Worm (Caenorhabditis elegans) whole organism, young adult: Measurements from ENCODE around the gene fbxc-51.
"Not testable (repeated sequence)": the region's sequence is repeated elsewhere in the genome, so short reads cannot be mapped to it uniquely, and the experiment has no call there.

Experiments used
- B0336.3 ChIP-seq: fragments of 200-800 bp; sonication (Bioruptor generic); IDR thresholded peaks from 2 replicates; pipeline ENCODE4 v1.3.6; 2022; ENCODE audit warnings: missing genetic modification characterization, missing compliant biosample characterization
- F22D6.2 ChIP-seq: sonication (generic microtip); optimal IDR thresholded peaks from 2 replicates; lab custom pipeline; 2016; ENCODE audit warnings: mild to moderate bottlenecking, missing genetic modification characterization, missing compliant biosample characterization
- F52B5.7 ChIP-seq: sonication (generic microtip); optimal IDR thresholded peaks from 2 replicates; lab custom pipeline; 2016; ENCODE audit warnings: mild to moderate bottlenecking, missing genetic modification characterization, missing compliant biosample characterization
- K11D2.4 ChIP-seq: fragments of 200-800 bp; sonication (Bioruptor generic); IDR thresholded peaks from 2 replicates; pipeline ENCODE4 v1.3.6; 2022; ENCODE audit warnings: missing genetic modification reagents, missing genetic modification characterization, missing compliant biosample characterization
- K12H6.12 ChIP-seq: fragments of 200-800 bp; sonication (Bioruptor generic); optimal IDR thresholded peaks from 2 replicates; lab custom pipeline; 2018; ENCODE audit warnings: mild to moderate bottlenecking, missing genetic modification characterization, missing compliant biosample characterization
- Y79H2A.3 ChIP-seq: fragments of 200-800 bp; sonication (Bioruptor generic); conservative IDR thresholded peaks from 2 replicates; pipeline ENCODE4 v1.3.6; 2022; ENCODE audit warnings: missing genetic modification reagents, missing genetic modification characterization, missing compliant biosample characterization
- ZK185.1 ChIP-seq: sonication (generic microtip); optimal IDR thresholded peaks from 2 replicates; lab custom pipeline; 2016; ENCODE audit warnings: mild to moderate bottlenecking, missing genetic modification characterization, missing compliant biosample characterization; ENCODE audit not compliant: poor library complexity, severe bottlenecking
- ama-1 ChIP-seq, 3 experiments: fragments of 150-350 bp in 1 of 3; sonication (generic microtip) in 2 of 3; optimal IDR thresholded peaks; 2 replicates each; lab custom pipeline; 2014 to 2018; ENCODE audit warnings: missing biosample characterization in 2 of 3, missing genetic modification characterization in 2 of 3, missing genetic modification reagents in 2 of 3
- attf-5 ChIP-seq: fragments of 200-800 bp; sonication (Bioruptor generic); optimal IDR thresholded peaks from 2 replicates; lab custom pipeline; 2018; ENCODE audit warnings: mild to moderate bottlenecking, missing genetic modification characterization, missing compliant biosample characterization
- attf-6 ChIP-seq: fragments of 200-800 bp; sonication (Bioruptor generic); IDR thresholded peaks from 2 replicates; pipeline ENCODE4 v1.3.6; 2022; ENCODE audit warnings: missing genetic modification reagents, missing genetic modification characterization, missing compliant biosample characterization
- bed-1 ChIP-seq: fragments of 200-800 bp; sonication (Bioruptor generic); IDR thresholded peaks from 2 replicates; pipeline ENCODE4 v1.3.6; 2022; ENCODE audit warnings: missing genetic modification reagents, missing genetic modification characterization, missing compliant biosample characterization
- cebp-1 ChIP-seq, 2 experiments: fragments of 200-800 bp in 1 of 2; sonication (Bioruptor generic) in 1 of 2; sonication (generic microtip) in 1 of 2; IDR thresholded peaks in 1 of 2; optimal IDR thresholded peaks in 1 of 2; 2 replicates each; pipeline versions ENCODE4 v1.3.6 to Lab custom; 2017 to 2022; ENCODE audit warnings: missing compliant biosample characterization in 2 of 2, missing genetic modification characterization in 2 of 2, mild to moderate bottlenecking in 1 of 2, missing genetic modification reagents in 1 of 2, moderate library complexity in 1 of 2
- cebp-2 ChIP-seq: fragments of 200-800 bp; sonication (Bioruptor generic); IDR thresholded peaks from 2 replicates; pipeline ENCODE4 v1.3.6; 2022; ENCODE audit warnings: missing genetic modification characterization, missing compliant biosample characterization
- ceh-27 ChIP-seq: fragments of 200-800 bp; sonication (Bioruptor generic); optimal IDR thresholded peaks from 2 replicates; lab custom pipeline; 2018; ENCODE audit warnings: mild to moderate bottlenecking, missing genetic modification characterization, moderate library complexity, missing compliant biosample characterization
- ceh-91 ChIP-seq: fragments of 200-800 bp; sonication (Bioruptor generic); IDR thresholded peaks from 2 replicates; pipeline ENCODE4 v1.3.6; 2022; ENCODE audit warnings: missing genetic modification reagents, missing genetic modification characterization, missing compliant biosample characterization
- egl-18 ChIP-seq: fragments of 200-800 bp; sonication (Bioruptor generic); IDR thresholded peaks from 2 replicates; pipeline ENCODE4 v1.3.6; 2022; ENCODE audit warnings: missing genetic modification reagents, missing genetic modification characterization, missing compliant biosample characterization
- egl-44 ChIP-seq: fragments of 200-800 bp; sonication (Bioruptor generic); IDR thresholded peaks from 2 replicates; pipeline ENCODE4 v1.3.6; 2022; ENCODE audit warnings: missing genetic modification reagents, missing genetic modification characterization, missing compliant biosample characterization
- egrh-3 ChIP-seq: fragments of 200-800 bp; sonication (Bioruptor generic); IDR thresholded peaks from 2 replicates; pipeline ENCODE4 v1.3.6; 2022; ENCODE audit warnings: missing genetic modification reagents, missing genetic modification characterization, missing compliant biosample characterization
- ekl-4 ChIP-seq: fragments of 200-800 bp; sonication (Bioruptor generic); IDR thresholded peaks from 2 replicates; pipeline ENCODE4 v1.3.6; 2022; ENCODE audit warnings: missing genetic modification reagents, missing genetic modification characterization, missing compliant biosample characterization
- ets-4 ChIP-seq: fragments of 200-800 bp; sonication (Bioruptor generic); optimal IDR thresholded peaks from 2 replicates; lab custom pipeline; 2018; ENCODE audit warnings: mild to moderate bottlenecking, missing genetic modification characterization, missing compliant biosample characterization
- fkh-3 ChIP-seq: sonication (generic microtip); optimal IDR thresholded peaks from 2 replicates; lab custom pipeline; 2016; ENCODE audit warnings: mild to moderate bottlenecking, missing genetic modification characterization, missing compliant biosample characterization
- hmg-1.2 ChIP-seq: fragments of 200-800 bp; sonication (Bioruptor generic); IDR thresholded peaks from 2 replicates; pipeline ENCODE4 v1.3.6; 2022; ENCODE audit warnings: missing genetic modification reagents, missing genetic modification characterization, missing compliant biosample characterization
- let-526 ChIP-seq: fragments of 200-800 bp; sonication (Bioruptor generic); IDR thresholded peaks from 2 replicates; pipeline ENCODE4 v1.3.6; 2022; ENCODE audit warnings: missing genetic modification reagents, missing genetic modification characterization, missing compliant biosample characterization
- lin-40 ChIP-seq: sonication (generic microtip); optimal IDR thresholded peaks from 2 replicates; lab custom pipeline; 2016; ENCODE audit warnings: missing genetic modification characterization, mild to moderate bottlenecking, missing compliant biosample characterization, missing genotype, missing genetic modification reagents
- lin-54 ChIP-seq: fragments of 200-800 bp; sonication (Bioruptor generic); optimal IDR thresholded peaks from 2 replicates; lab custom pipeline; 2018; ENCODE audit warnings: mild to moderate bottlenecking, missing genetic modification characterization, missing compliant biosample characterization
- lir-1 ChIP-seq: fragments of 200-800 bp; sonication (Bioruptor generic); conservative IDR thresholded peaks from 2 replicates; pipeline ENCODE4 v1.3.6; 2022; ENCODE audit warnings: missing genetic modification reagents, missing genetic modification characterization, missing compliant biosample characterization
- lsl-1 ChIP-seq: fragments of 200-800 bp; sonication (Bioruptor generic); optimal IDR thresholded peaks from 2 replicates; lab custom pipeline; 2018; ENCODE audit warnings: mild to moderate bottlenecking, missing genetic modification characterization, moderate library complexity, missing compliant biosample characterization
- madf-8 ChIP-seq: fragments of 200-800 bp; sonication (Bioruptor generic); conservative IDR thresholded peaks from 2 replicates; pipeline ENCODE4 v1.3.6; 2022; ENCODE audit warnings: missing genetic modification reagents, missing genetic modification characterization, missing compliant biosample characterization
- mcd-1 ChIP-seq: fragments of 200-800 bp; sonication (Bioruptor generic); IDR thresholded peaks from 2 replicates; pipeline ENCODE4 v1.3.6; 2022; ENCODE audit warnings: missing genetic modification reagents, missing genetic modification characterization, missing compliant biosample characterization
- mxl-1 ChIP-seq: sonication (generic microtip); optimal IDR thresholded peaks from 2 replicates; lab custom pipeline; 2016; ENCODE audit warnings: missing genetic modification characterization, missing compliant biosample characterization
- nfya-1 ChIP-seq: sonication (generic microtip); optimal IDR thresholded peaks from 2 replicates; lab custom pipeline; 2017; ENCODE audit warnings: antibody characterized with exemption, missing compliant biosample characterization, missing genetic modification characterization, borderline replicate concordance; ENCODE audit not compliant: insufficient read depth
- nfyb-1 ChIP-seq: fragments of 200-800 bp; sonication (Bioruptor generic); IDR thresholded peaks from 2 replicates; pipeline ENCODE4 v1.3.6; 2022; ENCODE audit warnings: missing genetic modification reagents, missing genetic modification characterization, missing compliant biosample characterization
- nhr-80 ChIP-seq: sonication (generic microtip); optimal IDR thresholded peaks from 2 replicates; lab custom pipeline; 2016; ENCODE audit warnings: missing genetic modification characterization, missing compliant biosample characterization
- nhr-90 ChIP-seq: sonication (generic microtip); optimal IDR thresholded peaks from 2 replicates; lab custom pipeline; 2016; ENCODE audit warnings: missing genotype, mild to moderate bottlenecking, missing genetic modification characterization, missing compliant biosample characterization
- pbrm-1 ChIP-seq: fragments of 200-800 bp; sonication (Bioruptor generic); IDR thresholded peaks from 2 replicates; pipeline ENCODE4 v1.3.6; 2022; ENCODE audit warnings: missing genetic modification reagents, missing genetic modification characterization, missing compliant biosample characterization
- rcor-1 ChIP-seq: fragments of 200-800 bp; sonication (Bioruptor generic); IDR thresholded peaks from 2 replicates; pipeline ENCODE4 v1.3.6; 2022; ENCODE audit warnings: missing genetic modification reagents, missing genetic modification characterization, missing compliant biosample characterization
- repo-1 ChIP-seq: sonication (generic microtip); optimal IDR thresholded peaks from 2 replicates; lab custom pipeline; 2017; ENCODE audit warnings: mild to moderate bottlenecking, missing genetic modification characterization, missing compliant biosample characterization
- sea-2 ChIP-seq: fragments of 200-800 bp; sonication (Bioruptor generic); IDR thresholded peaks from 2 replicates; pipeline ENCODE4 v1.3.6; 2022; ENCODE audit warnings: missing genetic modification characterization, missing compliant biosample characterization
- snpc-3.4 ChIP-seq: sonication (generic microtip); optimal IDR thresholded peaks from 2 replicates; lab custom pipeline; 2017; ENCODE audit warnings: missing genetic modification characterization, mild to moderate bottlenecking, missing compliant biosample characterization, antibody characterized with exemption, moderate library complexity, missing genotype, missing genetic modification reagents
- somi-1 ChIP-seq: fragments of 200-800 bp; sonication (Bioruptor generic); optimal IDR thresholded peaks from 2 replicates; lab custom pipeline; 2018; ENCODE audit warnings: mild to moderate bottlenecking, missing genetic modification characterization, missing compliant biosample characterization
- tbp1 ChIP-seq: fragments of 200-800 bp; sonication (Bioruptor generic); optimal IDR thresholded peaks from 2 replicates; lab custom pipeline; 2018; ENCODE audit warnings: mild to moderate bottlenecking, missing genetic modification characterization, missing compliant biosample characterization
- tlf-1 ChIP-seq: fragments of 200-800 bp; sonication (Bioruptor generic); optimal IDR thresholded peaks from 2 replicates; lab custom pipeline; 2018; ENCODE audit warnings: mild to moderate bottlenecking, missing genetic modification characterization, missing compliant biosample characterization
- unc-62 ChIP-seq: fragments of 150-350 bp; optimal IDR thresholded peaks from 2 replicates; lab custom pipeline; 2014; ENCODE audit warnings: missing biosample characterization, missing genetic modification reagents, missing genetic modification characterization
- ztf-26 ChIP-seq: sonication (generic microtip); optimal IDR thresholded peaks from 2 replicates; lab custom pipeline; 2017; ENCODE audit warnings: missing genetic modification characterization, missing compliant biosample characterization
- ztf-6 ChIP-seq: fragments of 200-800 bp; sonication (Bioruptor generic); IDR thresholded peaks from 2 replicates; pipeline ENCODE4 v1.3.6; 2022; ENCODE audit warnings: missing genetic modification reagents, missing genetic modification characterization, missing compliant biosample characterization

The fbxc-51 gene

DNA sequence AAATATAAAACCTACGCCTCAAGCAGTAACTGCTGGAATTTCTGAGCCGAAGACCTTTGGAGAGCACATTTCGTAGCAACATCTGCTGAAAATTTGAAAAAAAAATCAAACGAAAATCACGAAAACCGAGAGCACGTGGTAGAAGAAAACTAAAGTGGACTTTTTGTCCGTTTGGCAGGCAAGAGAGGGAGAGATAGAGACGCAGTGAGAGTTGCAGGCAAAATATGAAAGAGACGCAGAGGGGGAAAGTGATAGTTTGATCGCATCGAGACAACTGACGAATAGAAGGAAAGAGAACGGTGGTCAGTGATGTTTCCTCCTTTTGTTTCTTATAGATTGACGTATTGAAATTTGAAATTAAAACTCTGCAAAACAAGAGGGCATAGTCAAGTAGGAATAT is 20.1 kb upstream of the fbxc-51 start, which contains the start of the genes acdh-9 and F28A10.13:
acdh-9 (minus strand) TSS at position 85 of the 400 bp plus-strand sequence.
F28A10.13 (plus strand) TSS at position 294 of the 400 bp plus-strand sequence.
- TF ChIP-seq K12H6.12 (tag; lab: Kevin White, UChicago) (peak; percentile 23), lin-40 (peak; percentile 31), nhr-80 (tag; lab: Kevin White, UChicago) (peak; percentile 74), ets-4 (GFP tag; lab: Kevin White, UChicago) (no peak), unc-62 (GFP tag; lab: Kevin White, UChicago) (no peak), lir-1 (GFP tag; lab: Robert Waterston, UW) (no peak), let-526 (0 out of 2 replicates have a peak, but pooled peaks have one; percentile 55), attf-6 (GFP tag; lab: Robert Waterston, UW) (no peak), ama-1 (optimal IDR thresholded peaks at IDR 0.05; lab: Kevin White, UChicago) (peak; percentile 41), ama-1 (GFP tag; optimal IDR thresholded peaks at IDR 0.05; lab: Kevin White, UChicago) (no peak), Y79H2A.3 (GFP tag; lab: Robert Waterston, UW) (no peak), ceh-27 (GFP tag; lab: Kevin White, UChicago) (peak; percentile 25), ztf-26 (tag; lab: Kevin White, UChicago) (no peak), tbp1 (peak; percentile 35), K11D2.4 (GFP tag; lab: Robert Waterston, UW) (peak; percentile 31; the same call in 1 of the 2 replicates), hmg-1.2 (GFP tag; lab: Robert Waterston, UW) (peak; percentile 80; the same call in 1 of the 2 replicates), ekl-4 (GFP tag; lab: Robert Waterston, UW) (no peak), ztf-6 (GFP tag; lab: Robert Waterston, UW) (no peak), rcor-1 (0 out of 2 replicates have a peak, but pooled peaks have one; percentile 40), tlf-1 (GFP tag; lab: Kevin White, UChicago) (peak; percentile 15), nfyb-1 (GFP tag; lab: Robert Waterston, UW) (0 out of 2 replicates have a peak, but pooled peaks have one; percentile 52), nhr-90 (tag; lab: Kevin White, UChicago) (peak; percentile 0), mcd-1 (GFP tag; lab: Robert Waterston, UW) (peak; percentile 41; the same call in 1 of the 2 replicates), snpc-3.4 (tag; lab: Kevin White, UChicago) (no peak), B0336.3 (peak; percentile 70), F22D6.2 (tag; lab: Kevin White, UChicago) (peak; percentile 65), fkh-3 (tag; lab: Kevin White, UChicago) (no peak), lin-54 (GFP tag; lab: Kevin White, UChicago) (peak; percentile 31), repo-1 (tag; lab: Kevin White, UChicago) (no peak), cebp-1 (GFP tag; IDR thresholded peaks at IDR 0.05; lab: Robert Waterston, UW) (no peak), cebp-1 (tag; optimal IDR thresholded peaks at IDR 0.05; lab: Kevin White, UChicago) (peak; percentile 73), ceh-91 (GFP tag; lab: Robert Waterston, UW) (no peak), attf-5 (GFP tag; lab: Kevin White, UChicago) (peak; percentile 57), egl-18 (GFP tag; lab: Robert Waterston, UW) (no peak)

DNA sequence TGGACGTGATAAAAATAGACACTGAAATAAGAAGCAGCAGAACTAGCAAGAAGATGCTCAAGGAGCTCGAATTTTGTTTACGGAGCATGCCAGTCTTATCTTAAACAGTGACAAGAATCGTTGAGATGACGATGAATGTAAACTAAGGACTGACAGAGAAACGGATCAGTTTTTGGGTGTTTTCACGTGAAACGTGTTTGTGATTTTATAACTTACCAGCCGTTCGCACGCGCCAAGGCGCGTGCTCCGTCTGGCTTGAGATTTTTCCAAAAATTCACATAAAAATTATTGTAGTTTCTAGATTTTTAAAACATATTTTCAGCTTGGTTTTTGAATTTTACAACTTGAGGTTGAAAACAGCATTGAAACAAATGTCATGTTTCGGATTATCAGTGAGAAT is 18.0 kb upstream of the fbxc-51 start, which contains the start of gene F28A10.5:
F28A10.5 (minus strand) TSS at position 101 of the 400 bp plus-strand sequence.
- TF ChIP-seq ama-1 (optimal IDR thresholded peaks at IDR 0.05; lab: Kevin White, UChicago); ama-1 (GFP tag; optimal IDR thresholded peaks at IDR 0.05; lab: Kevin White, UChicago); nfya-1 (tag; lab: Kevin White, UChicago); hmg-1.2 (GFP tag; lab: Robert Waterston, UW): not testable (repeated sequence)

DNA sequence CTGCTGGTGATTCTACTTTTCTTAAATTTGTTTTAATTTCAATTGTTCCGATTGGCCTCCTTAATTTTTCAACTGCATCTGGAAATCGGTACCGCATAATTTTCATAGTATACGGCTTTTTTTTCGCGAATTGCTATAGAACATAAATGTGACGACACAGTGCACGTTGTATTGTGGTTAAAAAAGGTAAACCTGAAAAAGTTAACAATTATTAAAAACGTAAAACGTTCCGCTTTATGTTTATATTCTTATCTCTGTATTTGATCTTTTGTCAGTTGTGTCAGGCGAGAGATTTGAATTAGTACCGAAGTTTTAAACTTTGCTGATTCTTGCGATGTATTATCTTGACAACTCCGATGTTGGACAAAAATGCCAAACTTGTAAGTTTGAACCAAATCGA is 7.0 kb upstream of the fbxc-51 start, which contains the start of gene Y46B2A.4:
Y46B2A.4 (plus strand) TSS at position 301 of the 400 bp plus-strand sequence.
- TF ChIP-seq ZK185.1 (tag; lab: Kevin White, UChicago) (no peak), egrh-3 (GFP tag; lab: Robert Waterston, UW) (no peak), bed-1 (GFP tag; lab: Robert Waterston, UW) (no peak), F52B5.7 (tag; lab: Kevin White, UChicago) (no peak), hmg-1.2 (GFP tag; lab: Robert Waterston, UW) (no peak), mxl-1 (tag; lab: Kevin White, UChicago) (no peak), lsl-1 (GFP tag; lab: Kevin White, UChicago) (no peak), somi-1 (GFP tag; lab: Kevin White, UChicago) (no peak), pbrm-1 (GFP tag; lab: Robert Waterston, UW) (no peak), egl-44 (GFP tag; lab: Robert Waterston, UW) (no peak), cebp-2 (GFP tag; lab: Robert Waterston, UW) (no peak), madf-8 (no peak), sea-2 (GFP tag; lab: Robert Waterston, UW) (no peak)
